Comparison of ENCODE assay signal across 3 fruit fly cellular contexts in genomic region chr2L:21268140-21268539, dm6.
TF ChIP-seq lines count a peak whose summit lies in the region.

No protein-coding gene starts in this region.

- TF ChIP-seq CTCF in whole organism, embryonic (GFP tag; optimal IDR thresholded peaks at IDR 0.05; lab: Kevin White, UChicago), result no peak

TF ChIP-seq in whole organism, adult, 20 proteins besides CTCF, POLR2A, EP300 and RAD21:
- TF ChIP-seq CG7101 (tag; optimal IDR thresholded peaks at IDR 0.05; lab: Kevin White, UChicago) (no peak), kay (GFP tag; lab: Kevin White, UChicago; ENCODE audit: borderline replicate concordance) (peak; percentile 63), ovo (GFP tag; optimal IDR thresholded peaks at IDR 0.05; lab: Kevin White, UChicago) (no peak), bab1 (GFP tag; optimal IDR thresholded peaks at IDR 0.05; lab: Kevin White, UChicago) (no peak), cic (GFP tag; optimal IDR thresholded peaks at IDR 0.05; lab: Kevin White, UChicago) (peak; percentile 66), CG5204 (GFP tag; optimal IDR thresholded peaks at IDR 0.05; lab: Kevin White, UChicago) (no peak)
TF ChIP-seq in whole organism, adult: peak in this region for 2.

TF ChIP-seq in whole organism, embryonic, 481 proteins besides CTCF, POLR2A, EP300 and RAD21:
- TF ChIP-seq exex (tag; optimal IDR thresholded peaks at IDR 0.05; lab: Kevin White, UChicago) (peak; percentile 91), fu2 (GFP tag; optimal IDR thresholded peaks at IDR 0.05; lab: Kevin White, UChicago) (no peak)

TF ChIP-seq in whole organism, wandering third instar larva, 38 proteins besides CTCF, POLR2A, EP300 and RAD21:
- TF ChIP-seq Dif (GFP tag; optimal IDR thresholded peaks at IDR 0.05; lab: Kevin White, UChicago; ENCODE audit: partially characterized antibody), result no peak
- TF ChIP-seq tai (GFP tag; optimal IDR thresholded peaks at IDR 0.05; lab: Kevin White, UChicago), result peak; percentile 24
- no peak for TF ChIP-seq foxo (GFP tag; optimal IDR thresholded peaks at IDR 0.05; lab: Kevin White, UChicago)
- TF ChIP-seq dsf (GFP tag; optimal IDR thresholded peaks at IDR 0.05; lab: Kevin White, UChicago; ENCODE audit: borderline replicate concordance), result no peak
